Fruit fly (Drosophila melanogaster) whole organism, prepupa: ENCODE measurements around the gene CG32271.

ENCODE experiments used
- Blimp-1 ChIP-seq: fragments of 200-800 bp; sonication (Bioruptor generic); optimal IDR thresholded peaks from 3 replicates; lab custom pipeline; 2017; ENCODE audit warnings: missing biosample characterization, missing genetic modification characterization, mild to moderate bottlenecking, moderate library complexity, missing genetic modification reagents
- CG15336 ChIP-seq: fragments of 200-800 bp; sonication (Bioruptor generic); IDR thresholded peaks from 2 replicates; pipeline ENCODE4 v1.3.6; 2022; ENCODE audit warnings: missing biosample characterization, missing genetic modification characterization
- CG3032 ChIP-seq: fragments of 200-800 bp; optimal IDR thresholded peaks from 2 replicates; lab custom pipeline; 2019; ENCODE audit warnings: missing biosample characterization, mild to moderate bottlenecking, missing genetic modification characterization, moderate library complexity
- CG31627 ChIP-seq: fragments of 200-800 bp; sonication (Bioruptor generic); optimal IDR thresholded peaks from 3 replicates; lab custom pipeline; 2016; ENCODE audit warnings: missing biosample characterization, missing genetic modification characterization
- CG32006 ChIP-seq: fragments of 200-800 bp; sonication (Bioruptor generic); optimal IDR thresholded peaks from 3 replicates; lab custom pipeline; 2017; ENCODE audit warnings: missing biosample characterization, mild to moderate bottlenecking, missing genetic modification characterization
- CG34406 ChIP-seq: fragments of 200-800 bp; sonication (Bioruptor generic); optimal IDR thresholded peaks from 3 replicates; lab custom pipeline; 2016; ENCODE audit warnings: missing biosample characterization, missing genetic modification characterization
- CG6163 ChIP-seq: fragments of 200-800 bp; sonication (Bioruptor generic); IDR thresholded peaks from 3 replicates; pipeline ENCODE4 v1.3.6; 2022; ENCODE audit warnings: missing biosample characterization, missing genetic modification characterization
- CG6276 ChIP-seq: fragments of 200-800 bp; sonication (Bioruptor generic); optimal IDR thresholded peaks from 2 replicates; lab custom pipeline; 2017; ENCODE audit warnings: missing biosample characterization, mild to moderate bottlenecking, missing genetic modification characterization
- CG6808 ChIP-seq: fragments of 200-800 bp; sonication (Bioruptor generic); optimal IDR thresholded peaks from 3 replicates; lab custom pipeline; 2017; ENCODE audit warnings: missing biosample characterization, missing genetic modification characterization, mild to moderate bottlenecking, moderate library complexity, missing genetic modification reagents
- CG6854 ChIP-seq: fragments of 200-800 bp; sonication (Bioruptor generic); optimal IDR thresholded peaks from 2 replicates; lab custom pipeline; 2017; ENCODE audit warnings: missing biosample characterization, mild to moderate bottlenecking, missing genetic modification characterization
- CG7368 ChIP-seq: fragments of 200-800 bp; sonication (Bioruptor generic); optimal IDR thresholded peaks from 3 replicates; lab custom pipeline; 2016; ENCODE audit warnings: missing biosample characterization, missing genetic modification characterization
- CG8119 ChIP-seq: fragments of 200-800 bp; sonication (Bioruptor generic); IDR thresholded peaks from 3 replicates; pipeline ENCODE4 v1.3.6; 2022; ENCODE audit warnings: missing biosample characterization, missing genetic modification characterization
- CG8319 ChIP-seq: fragments of 200-800 bp; sonication (Bioruptor generic); optimal IDR thresholded peaks from 3 replicates; lab custom pipeline; 2016; ENCODE audit warnings: missing biosample characterization, missing genetic modification characterization
- Eip78C ChIP-seq: fragments of 200-800 bp; sonication (Bioruptor generic); peaks from one replicate; lab custom pipeline; 2016; ENCODE audit warnings: missing biosample characterization, missing genetic modification characterization
- Eip93F ChIP-seq: fragments of 200-800 bp; sonication (Bioruptor generic); optimal IDR thresholded peaks from 2 replicates; lab custom pipeline; 2016; ENCODE audit warnings: missing biosample characterization, mild to moderate bottlenecking, missing genetic modification characterization
- Ets21C ChIP-seq: fragments of 200-800 bp; sonication (Bioruptor generic); optimal IDR thresholded peaks from 3 replicates; lab custom pipeline; 2016; ENCODE audit warnings: missing biosample characterization, missing genetic modification characterization
- Ets96B ChIP-seq: fragments of 200-800 bp; optimal IDR thresholded peaks from 2 replicates; lab custom pipeline; 2019; ENCODE audit warnings: missing biosample characterization, mild to moderate bottlenecking, missing genetic modification characterization, moderate library complexity
- Gug ChIP-seq: fragments of 200-800 bp; sonication (Bioruptor generic); IDR thresholded peaks from 2 replicates; pipeline ENCODE4 v1.3.6; 2022; ENCODE audit warnings: missing biosample characterization, missing genetic modification characterization
- Hr38 ChIP-seq: sonication (Bioruptor generic); optimal IDR thresholded peaks from 2 replicates; lab custom pipeline; 2016; ENCODE audit warnings: missing biosample characterization, missing genetic modification characterization
- Hr4 ChIP-seq: fragments of 200-800 bp; sonication (Bioruptor generic); optimal IDR thresholded peaks from 3 replicates; lab custom pipeline; 2016; ENCODE audit warnings: missing biosample characterization, missing genetic modification characterization
- Met ChIP-seq: fragments of 200-800 bp; sonication (Bioruptor generic); optimal IDR thresholded peaks from 3 replicates; lab custom pipeline; 2016; ENCODE audit warnings: missing biosample characterization, missing genetic modification characterization
- OdsH ChIP-seq: fragments of 200-800 bp; sonication (Bioruptor generic); optimal IDR thresholded peaks from 3 replicates; lab custom pipeline; 2016; ENCODE audit warnings: missing biosample characterization, missing genetic modification characterization
- Smox ChIP-seq: fragments of 200-800 bp; sonication (Bioruptor generic); optimal IDR thresholded peaks from 3 replicates; lab custom pipeline; 2016; ENCODE audit warnings: missing biosample characterization, missing genetic modification characterization
- Sox102F ChIP-seq: fragments of 200-800 bp; sonication (Bioruptor generic); optimal IDR thresholded peaks from 2 replicates; lab custom pipeline; 2016; ENCODE audit warnings: missing biosample characterization, mild to moderate bottlenecking, missing genetic modification characterization
- Sox15 ChIP-seq: fragments of 200-800 bp; sonication (Bioruptor generic); optimal IDR thresholded peaks from 3 replicates; lab custom pipeline; 2016; ENCODE audit warnings: missing biosample characterization, missing genetic modification characterization
- achi ChIP-seq: fragments of 200-800 bp; sonication (Bioruptor generic); optimal IDR thresholded peaks from 3 replicates; lab custom pipeline; 2016; ENCODE audit warnings: missing biosample characterization, missing genetic modification characterization
- acj6 ChIP-seq: fragments of 200-800 bp; sonication (Bioruptor generic); optimal IDR thresholded peaks from 3 replicates; lab custom pipeline; 2016; ENCODE audit warnings: missing biosample characterization, missing genetic modification characterization
- cyc ChIP-seq: fragments of 200-800 bp; sonication (Bioruptor generic); optimal IDR thresholded peaks from 3 replicates; lab custom pipeline; 2016; ENCODE audit warnings: missing biosample characterization, missing genetic modification characterization
- esn ChIP-seq: fragments of 200-800 bp; sonication (Bioruptor generic); optimal IDR thresholded peaks from 2 replicates; lab custom pipeline; 2016; ENCODE audit warnings: missing biosample characterization, mild to moderate bottlenecking, missing genetic modification characterization, moderate library complexity
- fd59A ChIP-seq: fragments of 200-800 bp; sonication (Bioruptor generic); optimal IDR thresholded peaks from 2 replicates; lab custom pipeline; 2017; ENCODE audit warnings: missing biosample characterization, mild to moderate bottlenecking, missing genetic modification characterization, missing genetic modification reagents
- fkh ChIP-seq: fragments of 200-800 bp; sonication (Bioruptor generic); optimal IDR thresholded peaks from 3 replicates; lab custom pipeline; 2017; ENCODE audit warnings: missing biosample characterization, mild to moderate bottlenecking, missing genetic modification characterization, moderate library complexity
- lz ChIP-seq: fragments of 200-800 bp; sonication (Bioruptor generic); optimal IDR thresholded peaks from 3 replicates; lab custom pipeline; 2016; ENCODE audit warnings: missing biosample characterization, missing genetic modification characterization
- pdm3 ChIP-seq: fragments of 200-800 bp; sonication (Bioruptor generic); optimal IDR thresholded peaks from 3 replicates; lab custom pipeline; 2016; ENCODE audit warnings: missing biosample characterization, missing genetic modification characterization
- salr ChIP-seq, 2 experiments: fragments of 200-800 bp; sonication (Bioruptor generic); optimal IDR thresholded peaks; 3 replicates each; lab custom pipeline; 2016 to 2018; ENCODE audit warnings: missing biosample characterization in 2 of 2, missing genetic modification characterization in 2 of 2, mild to moderate bottlenecking in 1 of 2
- ss ChIP-seq, 2 experiments: fragments of 200-800 bp; sonication (Bioruptor generic); optimal IDR thresholded peaks; 2 replicates in 1 of 2; 3 replicates in 1 of 2; lab custom pipeline; 2017 to 2018; ENCODE audit warnings: mild to moderate bottlenecking in 2 of 2, missing biosample characterization in 2 of 2, missing genetic modification characterization in 2 of 2, moderate library complexity in 1 of 2
- svp ChIP-seq: fragments of 200-800 bp; sonication (Bioruptor generic); peaks from one replicate; lab custom pipeline; 2016; ENCODE audit warnings: missing biosample characterization, missing genetic modification characterization
- topi ChIP-seq: fragments of 200-800 bp; sonication (Bioruptor generic); optimal IDR thresholded peaks from 3 replicates; lab custom pipeline; 2016; ENCODE audit warnings: missing biosample characterization, missing genetic modification characterization
- vri ChIP-seq: fragments of 200-800 bp; sonication (Bioruptor generic); optimal IDR thresholded peaks from 3 replicates; lab custom pipeline; 2016; ENCODE audit warnings: missing biosample characterization, mild to moderate bottlenecking, missing genetic modification characterization

The CG32271 gene

dm6 chr3L:3245189-3245588, 42.2 kb upstream of the CG32271 start (continued):
- peak; percentile 36 for TF ChIP-seq Hr4
- TF ChIP-seq Eip93F (GFP tag; lab: Kevin White, UChicago), result peak; percentile 85
- TF ChIP-seq Ets96B (tag; lab: Kevin White, UChicago), result peak; percentile 92
- TF ChIP-seq pdm3 (GFP tag; lab: Kevin White, UChicago), result peak; percentile 86
- peak; percentile 68 for TF ChIP-seq CG8319 (GFP tag; lab: Kevin White, UChicago)
- peak; percentile 67 for TF ChIP-seq CG15336 (GFP tag; lab: Robert Waterston, UW)
- peak; percentile 75 to 80 for TF ChIP-seq salr (GFP tag; optimal IDR thresholded peaks at IDR 0.05; lab: Kevin White, UChicago)
- peak; percentile 82 for TF ChIP-seq CG8119 (GFP tag; lab: Robert Waterston, UW)
- TF ChIP-seq CG6808 (GFP tag; lab: Kevin White, UChicago), result peak; percentile 91
- peak; percentile 88 for TF ChIP-seq Sox102F (GFP tag; lab: Kevin White, UChicago)
- TF ChIP-seq Gug (GFP tag; lab: Robert Waterston, UW), result peak; percentile 56
- peak; percentile 50 for TF ChIP-seq CG32006 (GFP tag; lab: Kevin White, UChicago)
- TF ChIP-seq CG7368, result peak; percentile 49
- peak; percentile 79 for TF ChIP-seq CG31627 (GFP tag; lab: Kevin White, UChicago)
- TF ChIP-seq Sox15 (GFP tag; lab: Kevin White, UChicago), result peak; percentile 77
- peak; percentile 87 for TF ChIP-seq achi (GFP tag; lab: Kevin White, UChicago)
- no peak for TF ChIP-seq CG6276 (GFP tag; lab: Kevin White, UChicago)
- TF ChIP-seq vri (GFP tag; lab: Kevin White, UChicago), result peak; percentile 81
- TF ChIP-seq CG34406, result peak; percentile 89
- TF ChIP-seq fkh, result no peak
- TF ChIP-seq ss (GFP tag; optimal IDR thresholded peaks at IDR 0.05; lab: Kevin White, UChicago), result peak; percentile 93 to 96
- TF ChIP-seq CG6854 (GFP tag; lab: Kevin White, UChicago), result no peak
- peak; percentile 88 for TF ChIP-seq acj6 (GFP tag; lab: Kevin White, UChicago)
- TF ChIP-seq Blimp-1, result peak; percentile 47

- TF ChIP-seq CG6163 (GFP tag; lab: Robert Waterston, UW), result 0 out of 3 replicates have a peak, but pooled peaks have one; percentile 32
- no peak for TF ChIP-seq ss (GFP tag; optimal IDR thresholded peaks at IDR 0.05; lab: Kevin White, UChicago)
- TF ChIP-seq OdsH (GFP tag; lab: Kevin White, UChicago), result no peak
- TF ChIP-seq Ets21C (GFP tag; lab: Kevin White, UChicago), result no peak
- TF ChIP-seq fd59A (GFP tag; lab: Kevin White, UChicago), result peak; percentile 13
- TF ChIP-seq topi (GFP tag; lab: Kevin White, UChicago), result peak; percentile 41
- TF ChIP-seq Hr38 (GFP tag; lab: Kevin White, UChicago), result no peak
- peak; percentile 3 for TF ChIP-seq CG31627 (GFP tag; lab: Kevin White, UChicago)
- TF ChIP-seq CG3032 (tag; lab: Kevin White, UChicago), result peak; percentile 13
- peak; percentile 37 for TF ChIP-seq Met (GFP tag; lab: Kevin White, UChicago)
- TF ChIP-seq salr (GFP tag; optimal IDR thresholded peaks at IDR 0.05; lab: Kevin White, UChicago), result no peak
- TF ChIP-seq cyc (GFP tag; lab: Kevin White, UChicago), result peak; percentile 28
- TF ChIP-seq esn (GFP tag; lab: Kevin White, UChicago), result peak; percentile 46
- TF ChIP-seq Eip78C, result peak; percentile 74
- peak; percentile 9 for TF ChIP-seq lz (GFP tag; lab: Kevin White, UChicago)
- TF ChIP-seq Smox (GFP tag; lab: Kevin White, UChicago), result peak; percentile 23
- TF ChIP-seq CG8319 (GFP tag; lab: Kevin White, UChicago), result no peak
- TF ChIP-seq svp (GFP tag; lab: Kevin White, UChicago), result peak; percentile 65
These were observed 41.5 kb upstream of the CG32271 start, which contains the start of gene CG12078 for dm6 chr3L:3244244-3245144. CG12078 (minus strand) TSS chr3L:3244294.
